Worm (Caenorhabditis elegans) whole organism, mixed stage, embryonic: ENCODE measurements around the gene Y66D12A.7.

Source experiments
- ces-1 ChIP-seq: fragments of 150-350 bp; optimal IDR thresholded peaks from 2 replicates; lab custom pipeline; 2014; ENCODE audit warnings: missing biosample characterization, missing genetic modification reagents, missing genetic modification characterization
- elt-1 ChIP-seq: sonication (generic microtip); optimal IDR thresholded peaks from 2 replicates; lab custom pipeline; 2017; ENCODE audit warnings: missing genetic modification characterization, mild to moderate bottlenecking, missing compliant biosample characterization, antibody characterized with exemption, moderate library complexity, borderline replicate concordance; ENCODE audit not compliant: insufficient read depth
- lin-13 ChIP-seq: fragments of 150-350 bp; optimal IDR thresholded peaks from 2 replicates; lab custom pipeline; 2014; ENCODE audit warnings: missing biosample characterization, missing genetic modification characterization

DNA sequence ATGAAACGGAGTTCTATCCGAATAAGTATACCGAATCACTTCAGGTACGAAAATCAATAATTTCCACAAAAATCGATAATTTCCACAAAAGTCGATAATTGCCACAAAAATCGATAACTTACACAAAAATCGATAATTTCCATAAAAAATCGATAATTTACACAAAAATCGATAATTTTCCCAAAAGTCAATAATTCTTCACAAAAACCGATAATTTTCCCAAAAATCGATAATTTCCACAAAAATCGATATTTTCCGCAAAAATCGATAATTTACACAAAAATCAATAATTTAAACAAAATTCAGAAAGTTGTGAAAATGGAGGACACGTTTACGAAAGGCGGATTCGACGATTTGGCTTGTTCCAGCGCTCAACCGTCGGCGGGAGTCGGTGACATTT lies 34.6 kb upstream of the Y66D12A.7 start:
- TF ChIP-seq elt-1 (tag; lab: Kevin White, UChicago) (no peak), ces-1 (GFP tag; lab: Kevin White, UChicago) (no peak), lin-13 (tag; lab: Kevin White, UChicago) (no peak)
